Fruit fly (Drosophila melanogaster): ENCODE measurements around the gene DNAlig3.

Gene DNAlig3

dm6 chr3R:12367464-12367863 lies 34.2 kb downstream of the DNAlig3 start, which contains the start of gene GstD9:
Gene GstD9, minus strand, starts transcription at chr3R:12367564.
- TF ChIP-seq rn (GFP tag; IDR thresholded peaks at IDR 0.05) (no peak), CG14655 (GFP tag; optimal IDR thresholded peaks at IDR 0.05) (no peak), CG4496 (GFP tag; IDR thresholded peaks at IDR 0.05) (no peak), fd96Ca (GFP tag; IDR thresholded peaks at IDR 0.05) (no peak), Pif1B (GFP tag; optimal IDR thresholded peaks at IDR 0.05) (no peak), Pif1A (GFP tag; optimal IDR thresholded peaks at IDR 0.05) (no peak), CG34367 (tag; optimal IDR thresholded peaks at IDR 0.05) (no peak), Snoo (tag; optimal IDR thresholded peaks at IDR 0.05) (no peak), CG17806 (tag; optimal IDR thresholded peaks at IDR 0.05) (no peak), CG8301 (tag; optimal IDR thresholded peaks at IDR 0.05) (no peak), CG9948 (tag; optimal IDR thresholded peaks at IDR 0.05) (no peak), EcR (GFP tag; optimal IDR thresholded peaks at IDR 0.05) (no peak), Ets98B (GFP tag; IDR thresholded peaks at IDR 0.05) (no peak), CG10348 (GFP tag; IDR thresholded peaks at IDR 0.05) (no peak)

- TF ChIP-seq CG17806 (tag; optimal IDR thresholded peaks at IDR 0.05) (no peak), gl (tag; optimal IDR thresholded peaks at IDR 0.05) (no peak), Pif1A (GFP tag; optimal IDR thresholded peaks at IDR 0.05) (no peak), CG32121 (GFP tag; IDR thresholded peaks at IDR 0.05) (no peak), Pif1B (GFP tag; optimal IDR thresholded peaks at IDR 0.05) (no peak), CG4496 (GFP tag; IDR thresholded peaks at IDR 0.05) (no peak), rn (GFP tag; IDR thresholded peaks at IDR 0.05) (no peak)
Measured at dm6 chr3R:12365887-12366286, 35.8 kb downstream of the DNAlig3 start.

DNA sequence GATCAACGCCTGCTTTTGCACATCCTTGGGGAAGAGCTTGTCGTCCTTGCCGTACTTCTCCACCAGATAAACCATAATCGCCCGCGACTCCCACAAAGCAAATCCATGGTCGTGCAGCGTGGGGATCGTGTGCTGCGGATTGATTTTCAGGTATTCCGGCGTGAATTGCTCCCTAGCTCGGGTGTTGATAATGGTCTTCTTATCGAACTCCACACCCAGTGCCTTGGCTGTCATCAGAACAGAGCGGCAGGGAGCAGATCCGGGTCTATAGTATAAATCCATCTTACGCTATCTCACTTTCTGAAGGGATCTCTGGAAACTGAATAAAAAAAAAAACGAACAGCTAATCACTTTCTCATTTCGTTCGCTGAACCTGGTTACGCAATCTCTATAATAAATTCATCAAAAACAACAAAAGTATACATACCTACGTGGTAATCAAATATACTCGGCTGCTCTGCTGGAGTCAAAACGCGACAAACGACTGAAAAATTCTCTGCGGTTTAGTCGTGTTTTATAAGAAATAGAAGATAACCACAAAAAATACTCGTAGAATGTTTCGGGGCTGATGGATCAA lies 36.3 kb downstream of the DNAlig3 start, which contains the start of gene GstD10:
TSS of gene GstD10 (minus strand) at position 472 of the 577 bp plus-strand sequence.
- TF ChIP-seq CG14655 (GFP tag; optimal IDR thresholded peaks at IDR 0.05): no peak

- TF ChIP-seq CG15710 (tag; optimal IDR thresholded peaks at IDR 0.05) (no peak), Pif1A (GFP tag; optimal IDR thresholded peaks at IDR 0.05) (no peak), CG8159 (tag; optimal IDR thresholded peaks at IDR 0.05) (no peak), CG14655 (GFP tag; optimal IDR thresholded peaks at IDR 0.05) (no peak), CG4496 (GFP tag; IDR thresholded peaks at IDR 0.05) (no peak), CG32121 (GFP tag; IDR thresholded peaks at IDR 0.05) (no peak), CG9948 (tag; optimal IDR thresholded peaks at IDR 0.05) (no peak), Snoo (tag; optimal IDR thresholded peaks at IDR 0.05) (no peak), rn (GFP tag; IDR thresholded peaks at IDR 0.05) (no peak), CG13204 (GFP tag; optimal IDR thresholded peaks at IDR 0.05) (no peak), CG34367 (tag; optimal IDR thresholded peaks at IDR 0.05) (no peak), Ets98B (GFP tag; IDR thresholded peaks at IDR 0.05) (no peak), EcR (GFP tag; optimal IDR thresholded peaks at IDR 0.05) (no peak), CG10348 (GFP tag; IDR thresholded peaks at IDR 0.05) (no peak), gl (tag; optimal IDR thresholded peaks at IDR 0.05) (no peak), fd96Ca (GFP tag; IDR thresholded peaks at IDR 0.05) (no peak), D1 (tag; optimal IDR thresholded peaks at IDR 0.05) (no peak)
Measured at dm6 chr3R:12364580-12364979, 37.1 kb downstream of the DNAlig3 start, which contains the start of gene Tim17a1. Gene Tim17a1, minus strand, starts transcription at chr3R:12364680.

- TF ChIP-seq CG9948 (tag; optimal IDR thresholded peaks at IDR 0.05) (no peak), Snoo (tag; optimal IDR thresholded peaks at IDR 0.05) (no peak), Pif1A (GFP tag; optimal IDR thresholded peaks at IDR 0.05) (no peak), CG17806 (tag; optimal IDR thresholded peaks at IDR 0.05) (no peak), CG15710 (tag; optimal IDR thresholded peaks at IDR 0.05) (no peak)
Measured at dm6 chr3R:12363544-12363943, 38.1 kb downstream of the DNAlig3 start.

DNA sequence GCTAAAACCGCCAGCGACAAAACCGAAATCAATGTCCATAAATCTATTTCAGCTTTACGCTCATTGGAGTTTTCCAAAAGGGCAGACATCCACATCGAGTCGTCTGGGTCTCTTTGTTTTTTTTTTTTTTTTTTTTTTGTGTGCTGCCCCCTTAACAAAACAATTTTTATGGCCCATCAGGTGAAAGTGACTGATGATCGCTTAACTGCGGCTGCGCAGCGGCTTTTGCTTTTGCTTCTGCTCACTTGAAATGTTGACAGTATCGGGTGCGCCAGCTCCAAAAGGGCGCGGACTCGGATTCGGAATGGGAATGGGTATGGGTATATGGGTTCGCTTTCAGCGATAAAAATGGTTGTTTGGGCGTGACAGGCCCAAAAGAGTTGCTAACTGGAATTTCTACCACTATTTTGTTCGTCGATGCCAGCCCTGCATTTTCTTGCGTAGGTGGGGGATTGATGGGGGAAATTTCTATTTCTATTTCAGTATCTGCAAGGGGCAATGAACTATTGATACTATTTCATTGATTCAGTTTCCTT lies 39.6 kb downstream of the DNAlig3 start:
- TF ChIP-seq CG14655 (GFP tag; optimal IDR thresholded peaks at IDR 0.05) (no peak), fd96Ca (GFP tag; IDR thresholded peaks at IDR 0.05) (no peak), gl (tag; optimal IDR thresholded peaks at IDR 0.05) (no peak), CG10348 (GFP tag; IDR thresholded peaks at IDR 0.05) (no peak), CG4496 (GFP tag; IDR thresholded peaks at IDR 0.05) (no peak), D1 (tag; optimal IDR thresholded peaks at IDR 0.05) (no peak)

dm6 chr3R:12359837-12360236 lies 41.8 kb downstream of the DNAlig3 start, which contains the start of gene CG4115:
Gene CG4115, plus strand, starts transcription at chr3R:12360008.
- no peak for TF ChIP-seq CG8301 (tag; optimal IDR thresholded peaks at IDR 0.05)
- peak; percentile 33; the same call in 1 of the 2 replicates for TF ChIP-seq Ets98B (GFP tag; IDR thresholded peaks at IDR 0.05)

DNA sequence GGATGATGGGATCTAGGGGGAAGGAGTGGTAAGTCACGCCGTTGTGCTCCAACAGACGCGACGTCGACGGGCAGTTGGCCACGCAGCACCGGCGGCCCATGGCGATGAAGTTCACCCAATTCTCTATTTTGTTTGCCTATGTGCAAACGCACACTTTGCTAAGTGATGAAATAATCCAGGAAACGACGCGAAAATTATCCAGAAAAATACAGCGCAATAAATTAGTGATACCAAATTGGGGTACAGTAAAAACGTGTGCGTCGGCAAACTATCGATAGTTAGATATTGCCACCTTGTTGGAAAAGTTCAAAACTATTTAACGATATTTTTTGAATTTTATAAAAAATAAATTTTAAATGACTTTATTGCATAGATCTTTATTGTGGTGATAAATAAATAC lies 45.6 kb downstream of the DNAlig3 start, which contains the start of gene MBD-R2:
TSS of gene MBD-R2 (minus strand) at position 222 of the 400 bp plus-strand sequence.
- TF ChIP-seq CG15710 (tag; optimal IDR thresholded peaks at IDR 0.05) (no peak), Ets98B (GFP tag; IDR thresholded peaks at IDR 0.05) (no peak), CG13204 (GFP tag; optimal IDR thresholded peaks at IDR 0.05) (no peak), Snoo (tag; optimal IDR thresholded peaks at IDR 0.05) (no peak), EcR (GFP tag; optimal IDR thresholded peaks at IDR 0.05) (no peak), CG8301 (tag; optimal IDR thresholded peaks at IDR 0.05) (no peak), D1 (tag; optimal IDR thresholded peaks at IDR 0.05) (no peak), CG12605 (GFP tag; IDR thresholded peaks at IDR 0.05) (no peak)

Data from whole organism, pupa.